Worm (Caenorhabditis elegans) whole organism, early embryonic: Measurements from ENCODE around the gene sru-1.

ENCODE experiments used
- B0310.2 ChIP-seq: sonication (generic microtip); optimal IDR thresholded peaks from 2 replicates; lab custom pipeline; 2016; ENCODE audit warnings: mild to moderate bottlenecking, missing genetic modification characterization, missing compliant biosample characterization
- F13C5.2 ChIP-seq: sonication (generic microtip); optimal IDR thresholded peaks from 2 replicates; lab custom pipeline; 2017; ENCODE audit warnings: mild to moderate bottlenecking, missing genetic modification characterization, inconsistent platforms, missing compliant biosample characterization
- aly-1 ChIP-seq: sonication (generic microtip); optimal IDR thresholded peaks from 2 replicates; lab custom pipeline; 2016; ENCODE audit warnings: missing genetic modification characterization, missing compliant biosample characterization
- ama-1 ChIP-seq: fragments of 150-350 bp; optimal IDR thresholded peaks from 2 replicates; lab custom pipeline; 2014
- ceh-13 ChIP-seq: fragments of 200-800 bp; sonication (Bioruptor generic); optimal IDR thresholded peaks from 2 replicates; lab custom pipeline; 2018; ENCODE audit warnings: mild to moderate bottlenecking, missing genetic modification characterization, missing compliant biosample characterization
- ceh-36 ChIP-seq: sonication (generic microtip); optimal IDR thresholded peaks from 2 replicates; lab custom pipeline; 2016; ENCODE audit warnings: missing genetic modification characterization, inconsistent platforms, missing compliant biosample characterization
- ets-7 ChIP-seq: sonication (generic microtip); optimal IDR thresholded peaks from 2 replicates; lab custom pipeline; 2016; ENCODE audit warnings: missing genotype, missing genetic modification characterization, missing compliant biosample characterization
- flt-1 ChIP-seq: fragments of 200-800 bp; sonication (Bioruptor generic); IDR thresholded peaks from 2 replicates; pipeline ENCODE4 v1.3.6; 2022; ENCODE audit warnings: missing genetic modification characterization, missing compliant biosample characterization
- hmbx-1 ChIP-seq: sonication (generic microtip); optimal IDR thresholded peaks from 2 replicates; lab custom pipeline; 2016; ENCODE audit warnings: mild to moderate bottlenecking, missing genetic modification characterization, missing compliant biosample characterization
- hmg-4 ChIP-seq: fragments of 200-800 bp; sonication (Bioruptor generic); optimal IDR thresholded peaks from 2 replicates; lab custom pipeline; 2018; ENCODE audit warnings: mild to moderate bottlenecking, missing genetic modification characterization, missing compliant biosample characterization
- hnd-1 ChIP-seq: sonication (generic microtip); optimal IDR thresholded peaks from 2 replicates; lab custom pipeline; 2016; ENCODE audit warnings: missing genetic modification characterization, missing compliant biosample characterization
- pes-1 ChIP-seq: fragments of 200-800 bp; sonication (Bioruptor generic); IDR thresholded peaks from 2 replicates; pipeline ENCODE4 v1.3.6; 2022; ENCODE audit warnings: missing genetic modification reagents, missing genetic modification characterization, missing compliant biosample characterization
- scrt-1 ChIP-seq: fragments of 200-800 bp; sonication (Bioruptor generic); IDR thresholded peaks from 2 replicates; pipeline ENCODE4 v1.3.6; 2022; ENCODE audit warnings: missing genetic modification characterization, missing compliant biosample characterization
- sea-1 ChIP-seq: fragments of 200-800 bp; sonication (Bioruptor generic); conservative IDR thresholded peaks from 2 replicates; pipeline ENCODE4 v1.3.6; 2022; ENCODE audit warnings: missing genetic modification characterization, missing compliant biosample characterization
- tbx-11 ChIP-seq: fragments of 200-800 bp; sonication (Bioruptor generic); IDR thresholded peaks from 2 replicates; pipeline ENCODE4 v1.3.6; 2022; ENCODE audit warnings: missing genetic modification characterization, missing compliant biosample characterization
- tbx-37 ChIP-seq: fragments of 200-800 bp; sonication (Bioruptor generic); conservative IDR thresholded peaks from 2 replicates; pipeline ENCODE4 v1.3.6; 2022; ENCODE audit warnings: missing genetic modification reagents, missing genetic modification characterization, missing compliant biosample characterization
- tra-4 ChIP-seq: sonication (generic microtip); optimal IDR thresholded peaks from 2 replicates; lab custom pipeline; 2017; ENCODE audit warnings: missing genetic modification characterization, missing compliant biosample characterization

Gene sru-1

DNA sequence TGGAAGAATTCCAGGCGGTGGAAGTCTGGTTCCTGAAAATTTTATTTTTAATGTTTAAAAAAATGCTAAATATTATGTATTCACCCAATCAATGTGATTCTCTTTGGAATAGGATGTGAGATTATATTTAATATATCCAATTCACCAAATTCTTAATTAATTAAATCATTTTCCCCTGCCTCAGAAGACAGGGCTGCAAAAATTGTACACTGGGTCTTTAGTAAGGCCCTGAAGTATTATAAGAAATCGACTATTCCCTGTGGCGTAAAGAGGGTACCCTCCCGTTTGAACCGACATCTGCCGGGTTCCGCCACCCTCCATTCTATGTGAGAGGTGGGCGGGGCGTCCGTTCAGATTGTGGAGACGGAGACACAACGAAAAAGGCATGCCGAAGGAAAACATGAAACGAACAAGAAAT lies 22.8 kb downstream of the sru-1 start:
- TF ChIP-seq F13C5.2 (tag; lab: Kevin White, UChicago) = peak; percentile 52
- no peak for TF ChIP-seq ceh-36 (tag; lab: Kevin White, UChicago)
- 0 out of 2 replicates have a peak, but pooled peaks have one; percentile 8 for TF ChIP-seq flt-1 (GFP tag; lab: Robert Waterston, UW)
- TF ChIP-seq B0310.2 = peak; percentile 4
- no peak for TF ChIP-seq aly-1 (tag; lab: Kevin White, UChicago)
- TF ChIP-seq ets-7 = no peak
- peak; percentile 40 for TF ChIP-seq ama-1 (lab: Kevin White, UChicago)
- peak; percentile 37 for TF ChIP-seq tra-4 (tag; lab: Kevin White, UChicago)
- TF ChIP-seq pes-1 = peak; percentile 49; the same call in 1 of the 2 replicates
- peak; percentile 29; the same call in 1 of the 2 replicates for TF ChIP-seq tbx-37 (GFP tag; lab: Robert Waterston, UW)

DNA sequence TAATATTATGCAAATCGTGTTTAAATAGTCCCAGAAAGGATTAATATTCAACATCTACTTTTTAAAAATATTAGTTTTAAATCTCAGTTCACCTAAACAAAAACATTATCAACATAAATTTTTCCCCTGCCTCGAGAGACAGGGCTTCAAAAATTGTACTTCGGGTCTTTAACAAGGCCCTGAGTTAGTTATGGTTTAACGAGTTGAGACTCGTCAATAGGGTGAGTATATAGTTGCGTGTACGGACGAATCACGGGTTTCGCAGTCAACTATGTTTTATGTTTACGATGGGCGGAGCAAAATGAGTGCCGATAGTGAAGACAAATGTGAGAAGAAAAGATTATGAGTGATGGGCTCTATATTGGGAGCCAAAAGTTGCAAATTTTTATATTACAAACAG lies 23.2 kb downstream of the sru-1 start:
- TF ChIP-seq hmg-4 (GFP tag; lab: Kevin White, UChicago) (no peak), hnd-1 (tag; lab: Kevin White, UChicago) (no peak), tra-4 (tag; lab: Kevin White, UChicago) (no peak), aly-1 (tag; lab: Kevin White, UChicago) (no peak), ets-7 (no peak), scrt-1 (GFP tag; lab: Robert Waterston, UW) (no peak), tbx-11 (GFP tag; lab: Robert Waterston, UW) (no peak), B0310.2 (no peak), ama-1 (lab: Kevin White, UChicago) (no peak), F13C5.2 (tag; lab: Kevin White, UChicago) (no peak), tbx-37 (GFP tag; lab: Robert Waterston, UW) (no peak), ceh-36 (tag; lab: Kevin White, UChicago) (no peak), sea-1 (GFP tag; lab: Robert Waterston, UW) (no peak), pes-1 (no peak), flt-1 (GFP tag; lab: Robert Waterston, UW) (no peak), ceh-13 (GFP tag; lab: Kevin White, UChicago) (no peak), hmbx-1 (tag; lab: Kevin White, UChicago) (no peak)

DNA sequence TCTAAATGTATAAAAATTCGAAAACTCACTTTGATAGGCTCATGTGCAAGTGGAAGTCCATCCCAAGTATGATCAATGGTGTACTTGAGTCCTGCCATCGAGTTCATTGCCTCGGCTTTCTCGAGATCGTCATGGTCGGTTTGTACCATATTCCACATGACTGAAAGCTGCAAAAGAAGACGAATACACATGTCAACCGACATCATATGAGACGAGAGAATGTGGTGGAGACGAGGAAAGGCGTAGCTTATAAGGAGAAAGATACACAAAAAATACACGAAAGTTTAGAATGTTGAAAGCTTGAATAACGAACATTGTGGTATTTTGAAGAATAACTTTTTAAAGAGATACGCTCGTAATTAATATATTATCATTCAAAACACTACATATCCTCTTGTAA lies 24.4 kb downstream of the sru-1 start, which contains the start of gene C33A12.3:
Gene C33A12.3, minus strand, starts transcription at position 167 of the 400 bp plus-strand sequence.
- no peak for TF ChIP-seq sea-1 (GFP tag; lab: Robert Waterston, UW)
- no peak for TF ChIP-seq pes-1
- TF ChIP-seq hmg-4 (GFP tag; lab: Kevin White, UChicago) = no peak
- no peak for TF ChIP-seq F13C5.2 (tag; lab: Kevin White, UChicago)

DNA sequence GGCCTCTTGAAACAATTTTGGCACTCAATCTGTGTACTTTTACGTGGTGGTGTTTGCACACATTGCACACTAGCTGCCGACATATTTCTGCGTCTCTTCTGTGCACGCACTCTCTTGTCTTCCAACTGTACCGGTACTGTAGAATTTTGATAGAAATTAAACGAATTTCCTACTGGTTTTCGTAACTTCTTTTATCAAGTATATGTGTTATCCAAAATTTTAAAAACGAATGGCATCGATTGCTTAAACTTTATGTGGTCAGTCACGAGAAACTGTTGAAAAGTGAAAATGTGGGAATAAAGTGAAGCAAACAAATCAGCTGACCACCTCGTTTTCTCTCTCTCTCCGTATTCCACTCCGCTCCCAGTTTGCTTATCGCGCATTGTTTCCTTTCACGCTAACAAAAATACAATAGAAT lies 25.0 kb downstream of the sru-1 start:
- no peak for TF ChIP-seq ceh-36 (tag; lab: Kevin White, UChicago)
- no peak for TF ChIP-seq ceh-13 (GFP tag; lab: Kevin White, UChicago)
- no peak for TF ChIP-seq hmg-4 (GFP tag; lab: Kevin White, UChicago)
- no peak for TF ChIP-seq pes-1
- no peak for TF ChIP-seq B0310.2
- TF ChIP-seq sea-1 (GFP tag; lab: Robert Waterston, UW) = no peak
- TF ChIP-seq aly-1 (tag; lab: Kevin White, UChicago) = no peak
- TF ChIP-seq ets-7 = no peak
- no peak for TF ChIP-seq flt-1 (GFP tag; lab: Robert Waterston, UW)
- TF ChIP-seq scrt-1 (GFP tag; lab: Robert Waterston, UW) = no peak
- no peak for TF ChIP-seq tbx-11 (GFP tag; lab: Robert Waterston, UW)
- no peak for TF ChIP-seq tra-4 (tag; lab: Kevin White, UChicago)
- no peak for TF ChIP-seq F13C5.2 (tag; lab: Kevin White, UChicago)
- TF ChIP-seq ama-1 (lab: Kevin White, UChicago) = no peak
- TF ChIP-seq tbx-37 (GFP tag; lab: Robert Waterston, UW) = no peak
- no peak for TF ChIP-seq hnd-1 (tag; lab: Kevin White, UChicago)
- TF ChIP-seq hmbx-1 (tag; lab: Kevin White, UChicago) = no peak

DNA sequence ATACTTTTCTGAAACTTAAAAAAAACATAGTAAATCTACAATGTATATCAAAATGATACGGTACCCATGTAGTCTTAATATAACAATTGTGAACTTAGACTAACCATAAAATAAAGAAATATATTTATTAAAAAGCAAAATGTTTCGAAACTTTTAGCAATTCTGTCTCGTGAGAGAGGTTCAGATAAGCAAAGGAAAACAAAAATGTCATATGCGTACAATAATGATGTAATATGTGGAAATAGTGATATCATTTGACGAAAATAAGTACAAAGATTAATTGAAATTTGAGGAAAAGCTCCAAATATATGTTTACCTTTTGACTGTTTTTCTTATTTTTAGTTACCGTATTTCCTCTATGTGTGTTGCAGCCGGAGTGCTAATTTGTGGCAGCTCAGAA lies 25.7 kb downstream of the sru-1 start:
- TF ChIP-seq B0310.2 (no peak), flt-1 (GFP tag; lab: Robert Waterston, UW) (no peak), sea-1 (GFP tag; lab: Robert Waterston, UW) (no peak), tbx-11 (GFP tag; lab: Robert Waterston, UW) (no peak), ama-1 (lab: Kevin White, UChicago) (no peak), scrt-1 (GFP tag; lab: Robert Waterston, UW) (no peak), tbx-37 (GFP tag; lab: Robert Waterston, UW) (no peak), hmbx-1 (tag; lab: Kevin White, UChicago) (no peak), tra-4 (tag; lab: Kevin White, UChicago) (no peak), hmg-4 (GFP tag; lab: Kevin White, UChicago) (no peak), ets-7 (no peak), pes-1 (no peak), F13C5.2 (tag; lab: Kevin White, UChicago) (no peak), hnd-1 (tag; lab: Kevin White, UChicago) (no peak), ceh-36 (tag; lab: Kevin White, UChicago) (no peak), aly-1 (tag; lab: Kevin White, UChicago) (no peak), ceh-13 (GFP tag; lab: Kevin White, UChicago) (no peak)

DNA sequence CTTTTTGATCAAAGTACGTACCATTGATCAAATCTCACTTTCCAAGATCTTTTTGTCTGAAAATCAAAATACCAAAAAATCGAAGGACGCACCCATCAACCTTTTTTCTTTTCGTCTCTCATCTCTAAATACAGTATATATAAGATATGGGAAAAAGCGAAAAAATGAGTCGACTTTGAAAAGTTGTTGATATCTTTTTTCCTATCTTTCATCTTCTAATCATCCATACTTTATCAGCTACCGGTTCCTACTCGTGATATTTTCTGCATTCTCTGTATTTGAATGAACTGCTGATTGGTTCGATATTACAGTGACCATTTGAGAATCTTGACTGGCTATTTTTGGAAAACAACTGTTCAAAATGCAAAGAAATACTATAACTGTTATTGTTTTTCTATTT lies 28.4 kb downstream of the sru-1 start, which contains the start of gene C33A12.19:
Gene C33A12.19, plus strand, starts transcription at position 169 of the 400 bp plus-strand sequence.
- no peak for TF ChIP-seq tbx-11 (GFP tag; lab: Robert Waterston, UW)
- no peak for TF ChIP-seq ets-7
- TF ChIP-seq flt-1 (GFP tag; lab: Robert Waterston, UW) = no peak
- TF ChIP-seq sea-1 (GFP tag; lab: Robert Waterston, UW) = no peak
- TF ChIP-seq ceh-13 (GFP tag; lab: Kevin White, UChicago) = no peak

DNA sequence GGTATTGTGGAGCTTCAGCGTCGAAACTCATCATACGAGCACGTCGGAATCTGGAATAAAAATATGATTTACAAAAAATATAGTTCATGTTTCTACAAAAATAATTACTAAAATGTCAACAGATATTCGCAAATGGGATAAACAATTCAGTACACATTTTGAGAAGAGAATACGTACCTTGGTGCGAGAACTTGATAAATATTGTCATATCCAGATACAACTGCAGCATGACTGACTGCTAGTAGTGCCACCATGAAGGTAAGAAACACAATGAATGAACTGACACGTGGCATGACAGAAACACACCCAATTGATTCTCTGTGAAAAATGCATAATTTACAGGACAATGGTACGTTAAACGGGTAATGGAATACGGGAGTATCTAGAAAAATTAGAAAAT lies 30.2 kb downstream of the sru-1 start, which contains the start of gene nlp-35:
Gene nlp-35, minus strand, starts transcription at position 319 of the 400 bp plus-strand sequence.
- TF ChIP-seq tra-4 (tag; lab: Kevin White, UChicago) = no peak
- no peak for TF ChIP-seq tbx-11 (GFP tag; lab: Robert Waterston, UW)
- no peak for TF ChIP-seq ets-7
- no peak for TF ChIP-seq pes-1
- no peak for TF ChIP-seq tbx-37 (GFP tag; lab: Robert Waterston, UW)
- TF ChIP-seq scrt-1 (GFP tag; lab: Robert Waterston, UW) = no peak
- TF ChIP-seq hmg-4 (GFP tag; lab: Kevin White, UChicago) = no peak
- no peak for TF ChIP-seq aly-1 (tag; lab: Kevin White, UChicago)
- no peak for TF ChIP-seq B0310.2
- no peak for TF ChIP-seq ceh-13 (GFP tag; lab: Kevin White, UChicago)
- TF ChIP-seq sea-1 (GFP tag; lab: Robert Waterston, UW) = no peak
- TF ChIP-seq hnd-1 (tag; lab: Kevin White, UChicago) = no peak
- TF ChIP-seq ceh-36 (tag; lab: Kevin White, UChicago) = no peak
- no peak for TF ChIP-seq ama-1 (lab: Kevin White, UChicago)
- no peak for TF ChIP-seq hmbx-1 (tag; lab: Kevin White, UChicago)
- no peak for TF ChIP-seq F13C5.2 (tag; lab: Kevin White, UChicago)
- TF ChIP-seq flt-1 (GFP tag; lab: Robert Waterston, UW) = no peak
